Fruit fly (Drosophila melanogaster) whole organism, embryonic: ENCODE data around the gene CG11085.

Experiments used
- Ada2b ChIP-seq: fragments of 200-800 bp; sonication (Bioruptor generic); IDR thresholded peaks from 2 replicates; pipeline ENCODE4 v1.3.6; 2022; ENCODE audit warnings: missing biosample characterization, missing genetic modification characterization
- Atf-2 ChIP-seq: fragments of 200-800 bp; sonication (Bioruptor generic); optimal IDR thresholded peaks from 2 replicates; lab custom pipeline; 2016; ENCODE audit warnings: missing biosample characterization, missing genetic modification characterization
- B-H2 ChIP-seq: fragments of 200-800 bp; sonication (Bioruptor generic); optimal IDR thresholded peaks from 2 replicates; lab custom pipeline; 2018; ENCODE audit warnings: missing biosample characterization, mild to moderate bottlenecking, missing genetic modification characterization
- CG10321 ChIP-seq: fragments of 200-800 bp; sonication (Bioruptor generic); IDR thresholded peaks from 2 replicates; pipeline ENCODE4 v1.3.6; 2022; ENCODE audit warnings: missing biosample characterization, missing genetic modification characterization
- CG11723 ChIP-seq: fragments of 200-800 bp; sonication (Bioruptor generic); optimal IDR thresholded peaks from 2 replicates; lab custom pipeline; 2017; ENCODE audit warnings: missing biosample characterization, mild to moderate bottlenecking, missing genetic modification characterization
- CG13775 ChIP-seq: fragments of 200-800 bp; sonication (Bioruptor generic); optimal IDR thresholded peaks from 3 replicates; lab custom pipeline; 2017; ENCODE audit warnings: missing biosample characterization, mild to moderate bottlenecking, missing genetic modification characterization
- CG14860 ChIP-seq: fragments of 200-800 bp; sonication (Bioruptor generic); IDR thresholded peaks from 3 replicates; pipeline ENCODE4 v1.3.6; 2022; ENCODE audit warnings: missing biosample characterization, missing genetic modification characterization; ENCODE audit not compliant: partially characterized antibody
- CG15073 ChIP-seq: fragments of 200-800 bp; sonication (Bioruptor generic); optimal IDR thresholded peaks from 2 replicates; lab custom pipeline; 2016; ENCODE audit warnings: missing biosample characterization, missing genetic modification characterization
- CG15269 ChIP-seq: fragments of 200-800 bp; sonication (Bioruptor generic); optimal IDR thresholded peaks from 2 replicates; lab custom pipeline; 2018; ENCODE audit warnings: missing biosample characterization, mild to moderate bottlenecking, missing genetic modification characterization, moderate library complexity
- CG1647 ChIP-seq: fragments of 200-800 bp; sonication (Bioruptor generic); optimal IDR thresholded peaks from 3 replicates; lab custom pipeline; 2016; ENCODE audit warnings: missing biosample characterization, missing genetic modification characterization
- CG17385 ChIP-seq: fragments of 200-800 bp; sonication (Bioruptor generic); optimal IDR thresholded peaks from 3 replicates; lab custom pipeline; 2018; ENCODE audit warnings: missing biosample characterization, mild to moderate bottlenecking, missing genetic modification characterization
- CG30403 ChIP-seq: fragments of 200-800 bp; sonication (Bioruptor generic); optimal IDR thresholded peaks from 3 replicates; lab custom pipeline; 2016; ENCODE audit warnings: missing biosample characterization, missing genetic modification characterization
- CG3281 ChIP-seq: fragments of 200-800 bp; sonication (Bioruptor generic); optimal IDR thresholded peaks from 3 replicates; lab custom pipeline; 2017; ENCODE audit warnings: missing biosample characterization, mild to moderate bottlenecking, missing genetic modification characterization
- CG43689 ChIP-seq: fragments of 200-800 bp; sonication (Bioruptor generic); IDR thresholded peaks from 2 replicates; pipeline ENCODE4 v1.3.6; 2022; ENCODE audit warnings: missing biosample characterization, missing genetic modification characterization
- CG6854 ChIP-seq: fragments of 200-800 bp; sonication (Bioruptor generic); optimal IDR thresholded peaks from 3 replicates; lab custom pipeline; 2017; ENCODE audit warnings: missing biosample characterization, mild to moderate bottlenecking, missing genetic modification characterization
- CG7745 ChIP-seq: fragments of 200-800 bp; sonication (Bioruptor generic); optimal IDR thresholded peaks from 2 replicates; lab custom pipeline; 2018; ENCODE audit warnings: missing biosample characterization, mild to moderate bottlenecking, missing genetic modification characterization, moderate library complexity
- CG8281 ChIP-seq: fragments of 200-800 bp; sonication (Bioruptor generic); optimal IDR thresholded peaks from 2 replicates; lab custom pipeline; 2018; ENCODE audit warnings: missing biosample characterization, mild to moderate bottlenecking, missing genetic modification characterization, moderate library complexity
- CG8388 ChIP-seq: fragments of 200-800 bp; sonication (Bioruptor generic); optimal IDR thresholded peaks from 2 replicates; lab custom pipeline; 2019; ENCODE audit warnings: missing biosample characterization, mild to moderate bottlenecking, missing genetic modification characterization, moderate library complexity
- CG8944 ChIP-seq: fragments of 200-800 bp; sonication (Bioruptor generic); optimal IDR thresholded peaks from 3 replicates; lab custom pipeline; 2016; ENCODE audit warnings: missing biosample characterization, missing genetic modification characterization
- CG9215 ChIP-seq: fragments of 200-800 bp; sonication (Bioruptor generic); IDR thresholded peaks from 2 replicates; pipeline ENCODE4 v1.3.6; 2022; ENCODE audit warnings: missing biosample characterization, missing genetic modification characterization
- CG9437 ChIP-seq: fragments of 200-800 bp; sonication (Bioruptor generic); optimal IDR thresholded peaks from 2 replicates; lab custom pipeline; 2018; ENCODE audit warnings: missing biosample characterization, mild to moderate bottlenecking, missing genetic modification characterization
- CG9797 ChIP-seq: fragments of 200-800 bp; sonication (Bioruptor generic); optimal IDR thresholded peaks from 3 replicates; lab custom pipeline; 2018; ENCODE audit warnings: missing biosample characterization, mild to moderate bottlenecking, missing genetic modification characterization
- Deaf1 ChIP-seq: fragments of 200-800 bp; optimal IDR thresholded peaks from 3 replicates; lab custom pipeline; 2019; ENCODE audit warnings: missing biosample characterization, mild to moderate bottlenecking, missing genetic modification characterization, moderate library complexity
- HLH4C ChIP-seq: fragments of 200-800 bp; sonication (Bioruptor generic); IDR thresholded peaks from 3 replicates; pipeline ENCODE4 v1.3.6; 2022; ENCODE audit warnings: missing biosample characterization, missing genetic modification characterization; ENCODE audit not compliant: partially characterized antibody
- HLH54F ChIP-seq: fragments of 200-800 bp; sonication (Bioruptor generic); optimal IDR thresholded peaks from 3 replicates; lab custom pipeline; 2016; ENCODE audit warnings: missing biosample characterization, missing genetic modification characterization
- HmgD ChIP-seq: fragments of 200-800 bp; sonication (Bioruptor generic); optimal IDR thresholded peaks from 3 replicates; lab custom pipeline; 2016; ENCODE audit warnings: missing biosample characterization, missing genetic modification characterization
- Oaz ChIP-seq: fragments of 200-800 bp; sonication (Bioruptor generic); IDR thresholded peaks from 2 replicates; pipeline ENCODE4 v1.3.6; 2022; ENCODE audit warnings: missing biosample characterization, missing genetic modification characterization
- PHDP ChIP-seq: fragments of 200-800 bp; sonication (Bioruptor generic); optimal IDR thresholded peaks from 3 replicates; lab custom pipeline; 2018; ENCODE audit warnings: missing biosample characterization, mild to moderate bottlenecking, missing genetic modification characterization, moderate library complexity
- Pdp1 ChIP-seq, 2 experiments: fragments of 200-800 bp; sonication (Bioruptor generic); optimal IDR thresholded peaks; 3 replicates each; lab custom pipeline; 2016; ENCODE audit warnings: missing biosample characterization in 2 of 2, missing genetic modification characterization in 2 of 2, mild to moderate bottlenecking in 1 of 2, moderate library complexity in 1 of 2
- Ravus ChIP-seq: fragments of 200-800 bp; sonication (Bioruptor generic); IDR thresholded peaks from 2 replicates; pipeline ENCODE4 v1.3.6; 2022; ENCODE audit warnings: missing biosample characterization, missing genetic modification characterization
- Rfx ChIP-seq: fragments of 200-800 bp; sonication (Bioruptor generic); IDR thresholded peaks from 2 replicates; pipeline ENCODE4 v1.3.6; 2022; ENCODE audit warnings: missing biosample characterization, missing genetic modification characterization
- ab ChIP-seq: fragments of 200-800 bp; sonication (Bioruptor generic); optimal IDR thresholded peaks from 2 replicates; lab custom pipeline; 2016; ENCODE audit warnings: missing biosample characterization, missing genetic modification characterization
- ap ChIP-seq: fragments of 200-800 bp; sonication (Bioruptor generic); IDR thresholded peaks from 2 replicates; pipeline ENCODE4 v1.3.6; 2022; ENCODE audit warnings: missing biosample characterization, missing genetic modification characterization
- bbx ChIP-seq: fragments of 200-800 bp; sonication (Bioruptor generic); IDR thresholded peaks from 2 replicates; pipeline ENCODE4 v1.3.6; 2022; ENCODE audit warnings: missing biosample characterization, missing genetic modification characterization; ENCODE audit not compliant: partially characterized antibody
- bigmax ChIP-seq: fragments of 200-800 bp; sonication (Bioruptor generic); optimal IDR thresholded peaks from 2 replicates; lab custom pipeline; 2018; ENCODE audit warnings: missing biosample characterization, mild to moderate bottlenecking, missing genetic modification characterization
- chinmo ChIP-seq: fragments of 200-800 bp; sonication (Bioruptor generic); IDR thresholded peaks from 4 replicates; pipeline ENCODE4 v1.3.6; 2022; ENCODE audit warnings: missing biosample characterization, missing genetic modification characterization; ENCODE audit not compliant: partially characterized antibody
- ewg ChIP-seq: fragments of 200-800 bp; sonication (Bioruptor generic); optimal IDR thresholded peaks from 3 replicates; lab custom pipeline; 2017; ENCODE audit warnings: mild to moderate bottlenecking, missing biosample characterization, missing genetic modification reagents, missing genetic modification characterization
- insv ChIP-seq, 2 experiments: fragments of 200-800 bp; sonication (Bioruptor generic); optimal IDR thresholded peaks; 3 replicates each; lab custom pipeline; 2016 to 2018; ENCODE audit warnings: missing biosample characterization in 2 of 2, missing genetic modification characterization in 2 of 2
- lola ChIP-seq, 3 experiments: fragments of >200 bp in 2 of 3; fragments of 200-800 bp in 1 of 3; sonication (Bioruptor generic) in 1 of 3; optimal IDR thresholded peaks; 2 replicates each; lab custom pipeline; 2017 to 2019; ENCODE audit warnings: missing biosample characterization in 3 of 3, missing genetic modification characterization in 3 of 3, mild to moderate bottlenecking in 1 of 3, moderate library complexity in 1 of 3
- org-1 ChIP-seq: fragments of 200-800 bp; sonication (Bioruptor generic); optimal IDR thresholded peaks from 2 replicates; lab custom pipeline; 2017; ENCODE audit warnings: missing biosample characterization, missing genetic modification characterization
- p53 ChIP-seq: fragments of 200-800 bp; sonication (Bioruptor generic); optimal IDR thresholded peaks from 2 replicates; lab custom pipeline; 2016; ENCODE audit warnings: missing biosample characterization, missing genetic modification characterization
- run ChIP-seq: fragments of 200-800 bp; sonication (Bioruptor generic); optimal IDR thresholded peaks from 3 replicates; lab custom pipeline; 2018; ENCODE audit warnings: missing biosample characterization, mild to moderate bottlenecking, missing genetic modification characterization
- salm ChIP-seq: fragments of 200-800 bp; sonication (Bioruptor generic); optimal IDR thresholded peaks from 2 replicates; lab custom pipeline; 2018; ENCODE audit warnings: missing biosample characterization, mild to moderate bottlenecking, missing genetic modification characterization
- sr ChIP-seq: fragments of 200-800 bp; sonication (Bioruptor generic); IDR thresholded peaks from 3 replicates; pipeline ENCODE4 v1.3.6; 2022; ENCODE audit warnings: missing biosample characterization, missing genetic modification characterization
- trem ChIP-seq: fragments of 200-800 bp; optimal IDR thresholded peaks from 3 replicates; lab custom pipeline; 2019; ENCODE audit warnings: missing biosample characterization, mild to moderate bottlenecking, missing genetic modification characterization, moderate library complexity
- unpg ChIP-seq: fragments of 200-800 bp; sonication (Bioruptor generic); optimal IDR thresholded peaks from 3 replicates; lab custom pipeline; 2018; ENCODE audit warnings: missing biosample characterization, mild to moderate bottlenecking, missing genetic modification characterization, moderate library complexity
- vvl ChIP-seq: fragments of 200-800 bp; sonication (Bioruptor generic); IDR thresholded peaks from 2 replicates; pipeline ENCODE4 v1.3.6; 2022; ENCODE audit warnings: missing biosample characterization, missing genetic modification characterization
- wor ChIP-seq: fragments of 200-800 bp; sonication (Bioruptor generic); IDR thresholded peaks from 2 replicates; pipeline ENCODE4 v1.3.6; 2022; ENCODE audit warnings: missing biosample characterization, missing genetic modification characterization

CG11085 gene

dm6 chrX:12669659-12670488 lies 53.8 kb downstream of the CG11085 start (continued):
- TF ChIP-seq HLH54F (GFP tag; lab: Kevin White, UChicago) (peak; percentile 68), CG13775 (GFP tag; lab: Kevin White, UChicago) (peak; percentile 42), Atf-2 (peak; percentile 59), CG10321 (GFP tag; lab: Robert Waterston, UW) (no peak), CG9215 (GFP tag; lab: Robert Waterston, UW) (peak; percentile 39; the same call in 1 of the 2 replicates), wor (GFP tag; lab: Robert Waterston, UW) (no peak), HLH4C (no peak), org-1 (peak; percentile 18), CG7745 (no peak), Oaz (GFP tag; lab: Robert Waterston, UW) (peak; percentile 47; the same call in 1 of the 2 replicates), run (tag; lab: Kevin White, UChicago) (no peak), CG6854 (peak; percentile 47), CG9437 (peak; percentile 36), CG11723 (peak; percentile 48), ewg (GFP tag; lab: Kevin White, UChicago) (peak; percentile 10), CG3281 (GFP tag; lab: Kevin White, UChicago) (peak; percentile 75), Pdp1 (GFP tag; optimal IDR thresholded peaks at IDR 0.05; lab: Kevin White, UChicago) (peak; percentile 52 to 88), CG15073 (GFP tag; lab: Kevin White, UChicago) (no peak), bigmax (GFP tag; lab: Kevin White, UChicago) (no peak), ap (GFP tag; lab: Robert Waterston, UW) (peak; percentile 53), HmgD (GFP tag; lab: Kevin White, UChicago) (no peak), CG15269 (tag; lab: Kevin White, UChicago) (peak; percentile 78), chinmo (GFP tag; lab: Robert Waterston, UW) (no peak), CG8281 (tag; lab: Kevin White, UChicago) (no peak), CG30403 (peak; percentile 75), Ada2b (peak; percentile 76), CG43689 (GFP tag; lab: Robert Waterston, UW) (no peak; the same call in 1 of the 2 replicates), insv (GFP tag; optimal IDR thresholded peaks at IDR 0.05; lab: Kevin White, UChicago) (no peak), salm (peak; percentile 3), vvl (peak; percentile 77; the same call in 1 of the 2 replicates), ab (GFP tag; lab: Kevin White, UChicago) (peak; percentile 68), B-H2 (peak; percentile 64), Ravus (GFP tag; lab: Robert Waterston, UW) (peak; percentile 14; the same call in 1 of the 2 replicates), sr (GFP tag; lab: Robert Waterston, UW) (0 out of 3 replicates have a peak, but pooled peaks have one; percentile 44), CG9797 (no peak), trem (tag; lab: Kevin White, UChicago) (no peak), Rfx (peak; percentile 84), p53 (GFP tag; lab: Kevin White, UChicago) (no peak), Deaf1 (peak; percentile 10), CG17385 (GFP tag; lab: Kevin White, UChicago) (peak; percentile 75), CG8944 (GFP tag; lab: Kevin White, UChicago) (peak; percentile 61), unpg (GFP tag; lab: Kevin White, UChicago) (peak; percentile 73), lola (GFP tag; optimal IDR thresholded peaks at IDR 0.05; lab: Kevin White, UChicago) (peak in 1 of 3 experiments; percentile 30), CG8388 (peak; percentile 41), bbx (GFP tag; lab: Robert Waterston, UW) (no peak), CG1647 (peak; percentile 33), PHDP (tag; lab: Kevin White, UChicago) (peak; percentile 65), CG14860 (no peak)
